Worm (Caenorhabditis elegans) whole organism, late embryonic: Measurements from ENCODE around the gene nipi-3.
A peak's percentile ranks its signal among the peaks of the same experiment; 100 is the strongest.

ENCODE experiments used
- C38D4.7 ChIP-seq: fragments of 200-800 bp; sonication (Bioruptor generic); optimal IDR thresholded peaks from 2 replicates; lab custom pipeline; 2018; ENCODE audit warnings: mild to moderate bottlenecking, missing genetic modification characterization, moderate library complexity, missing compliant biosample characterization
- F13H6.1 ChIP-seq: sonication (generic microtip); optimal IDR thresholded peaks from 2 replicates; lab custom pipeline; 2016; ENCODE audit warnings: missing genetic modification characterization, missing compliant biosample characterization
- K02D7.2 ChIP-seq: sonication (generic microtip); optimal IDR thresholded peaks from 2 replicates; lab custom pipeline; 2017; ENCODE audit warnings: mild to moderate bottlenecking, missing genetic modification characterization, missing compliant biosample characterization
- K09A11.1 ChIP-seq: sonication (generic microtip); optimal IDR thresholded peaks from 2 replicates; lab custom pipeline; 2017; ENCODE audit warnings: antibody characterized with exemption, mild to moderate bottlenecking, missing genetic modification characterization, missing compliant biosample characterization; ENCODE audit not compliant: insufficient read depth
- T23F11.4 ChIP-seq: fragments of 200-800 bp; sonication (Bioruptor generic); optimal IDR thresholded peaks from 2 replicates; lab custom pipeline; 2018; ENCODE audit warnings: mild to moderate bottlenecking, missing genetic modification characterization, missing compliant biosample characterization
- ama-1 ChIP-seq: fragments of 150-350 bp; optimal IDR thresholded peaks from 2 replicates; lab custom pipeline; 2014
- ceh-14 ChIP-seq: sonication (generic microtip); optimal IDR thresholded peaks from 2 replicates; lab custom pipeline; 2016; ENCODE audit warnings: missing genotype, missing genetic modification characterization, missing compliant biosample characterization
- ceh-18 ChIP-seq: sonication (generic microtip); optimal IDR thresholded peaks from 2 replicates; lab custom pipeline; 2016; ENCODE audit warnings: missing genetic modification characterization, missing compliant biosample characterization
- ceh-19 ChIP-seq: fragments of 200-800 bp; sonication (Bioruptor generic); optimal IDR thresholded peaks from 2 replicates; lab custom pipeline; 2018; ENCODE audit warnings: mild to moderate bottlenecking, missing genetic modification characterization, missing compliant biosample characterization
- ceh-31 ChIP-seq: sonication (generic microtip); optimal IDR thresholded peaks from 2 replicates; lab custom pipeline; 2016; ENCODE audit warnings: missing genetic modification characterization, missing compliant biosample characterization
- ceh-34 ChIP-seq: sonication (generic microtip); optimal IDR thresholded peaks from 2 replicates; lab custom pipeline; 2016; ENCODE audit warnings: mild to moderate bottlenecking, missing genetic modification characterization, missing compliant biosample characterization
- ceh-45 ChIP-seq: fragments of 200-800 bp; sonication (Bioruptor generic); IDR thresholded peaks from 2 replicates; pipeline ENCODE4 v1.3.6; 2022; ENCODE audit warnings: missing genetic modification reagents, missing genetic modification characterization, missing compliant biosample characterization
- ceh-48 ChIP-seq: sonication (generic microtip); optimal IDR thresholded peaks from 2 replicates; lab custom pipeline; 2016; ENCODE audit warnings: missing genetic modification characterization, inconsistent platforms, missing compliant biosample characterization
- ceh-6 ChIP-seq: fragments of 200-800 bp; sonication (Bioruptor generic); optimal IDR thresholded peaks from 2 replicates; lab custom pipeline; 2018; ENCODE audit warnings: mild to moderate bottlenecking, missing genetic modification characterization, missing compliant biosample characterization
- dve-1 ChIP-seq: sonication (generic microtip); optimal IDR thresholded peaks from 2 replicates; lab custom pipeline; 2017; ENCODE audit warnings: antibody characterized with exemption, mild to moderate bottlenecking, missing genetic modification characterization, missing compliant biosample characterization
- elt-2 ChIP-seq: sonication (generic microtip); optimal IDR thresholded peaks from 2 replicates; lab custom pipeline; 2016; ENCODE audit warnings: missing genetic modification reagents, missing genetic modification characterization, missing compliant biosample characterization
- elt-4 ChIP-seq: sonication (generic microtip); optimal IDR thresholded peaks from 2 replicates; lab custom pipeline; 2016; ENCODE audit warnings: missing genetic modification characterization, missing compliant biosample characterization
- ets-4 ChIP-seq: sonication (generic microtip); optimal IDR thresholded peaks from 2 replicates; lab custom pipeline; 2016; ENCODE audit warnings: missing genetic modification characterization, missing compliant biosample characterization
- eyg-1 ChIP-seq: sonication (generic microtip); optimal IDR thresholded peaks from 2 replicates; lab custom pipeline; 2016; ENCODE audit warnings: missing genotype, missing genetic modification characterization, missing compliant biosample characterization
- fkh-6 ChIP-seq: sonication (generic microtip); optimal IDR thresholded peaks from 2 replicates; lab custom pipeline; 2016; ENCODE audit warnings: missing genetic modification characterization, missing compliant biosample characterization
- hlh-15 ChIP-seq: sonication (generic microtip); optimal IDR thresholded peaks from 2 replicates; lab custom pipeline; 2016; ENCODE audit warnings: missing genetic modification characterization, missing compliant biosample characterization
- hlh-30 ChIP-seq: sonication (generic microtip); optimal IDR thresholded peaks from 2 replicates; lab custom pipeline; 2017; ENCODE audit warnings: antibody characterized with exemption, missing genetic modification characterization, missing compliant biosample characterization; ENCODE audit not compliant: insufficient read depth
- hlh-6 ChIP-seq: sonication (generic microtip); optimal IDR thresholded peaks from 2 replicates; lab custom pipeline; 2016; ENCODE audit warnings: missing genotype, missing genetic modification characterization, missing compliant biosample characterization
- nhr-11 ChIP-seq: fragments of 150-350 bp; optimal IDR thresholded peaks from 2 replicates; lab custom pipeline; 2014; ENCODE audit warnings: missing biosample characterization, missing genetic modification characterization
- nhr-232 ChIP-seq: sonication (generic microtip); optimal IDR thresholded peaks from 2 replicates; lab custom pipeline; 2016; ENCODE audit warnings: missing genetic modification characterization, missing compliant biosample characterization
- npax-4 ChIP-seq: sonication (generic microtip); optimal IDR thresholded peaks from 2 replicates; lab custom pipeline; 2016; ENCODE audit warnings: missing genetic modification characterization, missing compliant biosample characterization
- odd-2 ChIP-seq: sonication (generic microtip); optimal IDR thresholded peaks from 2 replicates; lab custom pipeline; 2017; ENCODE audit warnings: antibody characterized with exemption, mild to moderate bottlenecking, missing genetic modification characterization, missing compliant biosample characterization
- pag-3 ChIP-seq: sonication (generic microtip); optimal IDR thresholded peaks from 2 replicates; lab custom pipeline; 2016; ENCODE audit warnings: missing compliant biosample characterization, missing genetic modification characterization, borderline replicate concordance
- ref-2 ChIP-seq: sonication (generic microtip); optimal IDR thresholded peaks from 2 replicates; lab custom pipeline; 2016; ENCODE audit warnings: missing genetic modification characterization, missing compliant biosample characterization
- sdc-2 ChIP-seq: sonication (generic microtip); optimal IDR thresholded peaks from 2 replicates; lab custom pipeline; 2016; ENCODE audit warnings: missing genotype, missing genetic modification characterization, missing compliant biosample characterization
- sox-4 ChIP-seq: sonication (generic microtip); optimal IDR thresholded peaks from 2 replicates; lab custom pipeline; 2017; ENCODE audit warnings: mild to moderate bottlenecking, missing genetic modification characterization, inconsistent platforms, missing compliant biosample characterization
- syd-9 ChIP-seq: sonication (generic microtip); optimal IDR thresholded peaks from 2 replicates; lab custom pipeline; 2016; ENCODE audit warnings: mild to moderate bottlenecking, missing genetic modification characterization, moderate library complexity, missing compliant biosample characterization
- tbx-7 ChIP-seq: sonication (generic microtip); optimal IDR thresholded peaks from 2 replicates; lab custom pipeline; 2016; ENCODE audit warnings: missing genotype, missing genetic modification characterization, missing compliant biosample characterization
- ttx-3 ChIP-seq: sonication (generic microtip); optimal IDR thresholded peaks from 2 replicates; lab custom pipeline; 2016; ENCODE audit warnings: missing genetic modification reagents, missing genetic modification characterization, missing compliant biosample characterization
- unc-42 ChIP-seq: sonication (generic microtip); optimal IDR thresholded peaks from 2 replicates; lab custom pipeline; 2016; ENCODE audit warnings: missing genotype, missing genetic modification characterization, missing compliant biosample characterization
- unc-55 ChIP-seq: sonication (generic microtip); optimal IDR thresholded peaks from 2 replicates; lab custom pipeline; 2017; ENCODE audit warnings: missing biosample characterization, missing genetic modification reagents, missing genetic modification characterization
- unc-86 ChIP-seq: sonication (generic microtip); optimal IDR thresholded peaks from 2 replicates; lab custom pipeline; 2016; ENCODE audit warnings: missing genetic modification characterization, missing compliant biosample characterization

nipi-3 gene

ce11 chrX:15626119-15626850 is 18.5 kb downstream of the nipi-3 start:
- TF ChIP-seq elt-2 (tag; lab: Kevin White, UChicago) (no peak), nhr-11 (tag; lab: Kevin White, UChicago) (no peak), ceh-34 (tag; lab: Kevin White, UChicago) (no peak), K02D7.2 (tag; lab: Kevin White, UChicago) (no peak), hlh-6 (tag; lab: Kevin White, UChicago) (no peak), hlh-15 (tag; lab: Kevin White, UChicago) (no peak), T23F11.4 (GFP tag; lab: Kevin White, UChicago) (no peak), eyg-1 (tag; lab: Kevin White, UChicago) (no peak), K09A11.1 (no peak), dve-1 (tag; lab: Kevin White, UChicago) (no peak), pag-3 (no peak), C38D4.7 (GFP tag; lab: Kevin White, UChicago) (no peak), sox-4 (tag; lab: Kevin White, UChicago) (no peak), ceh-6 (GFP tag; lab: Kevin White, UChicago) (no peak), ceh-31 (no peak), ceh-48 (no peak), ceh-14 (tag; lab: Kevin White, UChicago) (no peak), odd-2 (tag; lab: Kevin White, UChicago) (no peak), sdc-2 (tag; lab: Kevin White, UChicago) (no peak), syd-9 (tag; lab: Kevin White, UChicago) (no peak)

- TF ChIP-seq T23F11.4 (GFP tag; lab: Kevin White, UChicago) (no peak), unc-42 (tag; lab: Kevin White, UChicago) (peak; percentile 16)
- TF ChIP-seq, all 69 proteins: peak for 1
Observed at ce11 chrX:15627814-15628213, 20.0 kb downstream of the nipi-3 start.

ce11 chrX:15628945-15629344 is 21.2 kb downstream of the nipi-3 start:
- no peak for TF ChIP-seq ets-4 (tag; lab: Kevin White, UChicago)
- TF ChIP-seq, all 69 proteins: peak for 0

- TF ChIP-seq nhr-232 (no peak), ama-1 (no peak), ref-2 (tag; lab: Kevin White, UChicago) (no peak), fkh-6 (tag; lab: Kevin White, UChicago) (no peak), tbx-7 (tag; lab: Kevin White, UChicago) (no peak), K09A11.1 (no peak), ets-4 (tag; lab: Kevin White, UChicago) (no peak), ttx-3 (tag; lab: Kevin White, UChicago) (no peak), elt-4 (no peak), ceh-45 (no peak)
Observed at ce11 chrX:15629615-15630014, 21.8 kb downstream of the nipi-3 start.

- no peak for TF ChIP-seq ref-2 (tag; lab: Kevin White, UChicago)
- TF ChIP-seq ceh-18 (tag; lab: Kevin White, UChicago): no peak
- TF ChIP-seq nhr-232: no peak
- TF ChIP-seq T23F11.4 (GFP tag; lab: Kevin White, UChicago): no peak
- TF ChIP-seq npax-4 (tag; lab: Kevin White, UChicago): no peak
- no peak for TF ChIP-seq unc-55
- TF ChIP-seq unc-86 (tag; lab: Kevin White, UChicago): no peak
- TF ChIP-seq ceh-19 (GFP tag; lab: Kevin White, UChicago): no peak
- TF ChIP-seq ceh-6 (GFP tag; lab: Kevin White, UChicago): no peak
- TF ChIP-seq F13H6.1: no peak
- TF ChIP-seq ceh-34 (tag; lab: Kevin White, UChicago): no peak
- no peak for TF ChIP-seq sox-4 (tag; lab: Kevin White, UChicago)
- no peak for TF ChIP-seq dve-1 (tag; lab: Kevin White, UChicago)
- no peak for TF ChIP-seq unc-42 (tag; lab: Kevin White, UChicago)
- no peak for TF ChIP-seq elt-4
- no peak for TF ChIP-seq hlh-30 (tag; lab: Kevin White, UChicago)
- TF ChIP-seq, all 69 proteins: peak for 0
Observed at ce11 chrX:15630340-15630739, 22.6 kb downstream of the nipi-3 start, which contains the start of gene K09E9.4. Gene K09E9.4 (minus strand): TSS chrX:15630440.
